Worm (Caenorhabditis elegans): ENCODE measurements around the gene K09E9.7.

The K09E9.7 gene

DNA sequence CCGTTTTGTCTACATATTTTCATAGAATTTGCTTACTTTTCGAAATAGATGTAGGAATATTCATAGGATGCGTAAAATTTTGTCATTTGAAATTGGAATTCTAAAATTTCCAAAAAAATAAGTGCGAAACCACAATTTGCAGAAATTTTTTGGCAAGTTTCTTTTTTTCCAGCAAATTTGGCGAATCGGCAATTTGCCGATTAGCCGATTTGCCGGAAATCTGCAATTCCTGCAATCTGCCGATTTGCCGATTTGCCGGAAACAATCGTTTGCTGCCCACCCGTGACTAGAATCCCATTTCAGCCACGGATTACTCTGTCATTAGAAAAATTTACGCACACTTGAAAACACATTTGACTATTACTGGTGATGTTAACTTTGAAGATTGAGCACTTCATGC, 36.5 kb upstream of the K09E9.7 start:
- 0 out of 2 replicates have a peak, but pooled peaks have one; percentile 5 for TF ChIP-seq php-3 (GFP tag; IDR thresholded peaks at IDR 0.05)
- TF ChIP-seq egl-43 (GFP tag; IDR thresholded peaks at IDR 0.05), result peak; percentile 66
- TF ChIP-seq dmd-6 (GFP tag; IDR thresholded peaks at IDR 0.05), result no peak; the same call in 1 of the 2 replicates
- TF ChIP-seq unc-130 (GFP tag; optimal IDR thresholded peaks at IDR 0.05), result no peak
- TF ChIP-seq lim-7 (GFP tag; IDR thresholded peaks at IDR 0.05), result 0 out of 2 replicates have a peak, but pooled peaks have one; percentile 20
- TF ChIP-seq ceh-20 (GFP tag; IDR thresholded peaks at IDR 0.05), result no peak
- no peak for TF ChIP-seq zfp-3 (GFP tag; conservative IDR thresholded peaks at IDR 0.05)
- no peak for TF ChIP-seq daf-8 (GFP tag; IDR thresholded peaks at IDR 0.05)
- no peak for TF ChIP-seq spr-3 (GFP tag; optimal IDR thresholded peaks at IDR 0.05)
- TF ChIP-seq F26F4.8 (GFP tag; conservative IDR thresholded peaks at IDR 0.05), result no peak
- peak; percentile 68; the same call in 1 of the 2 replicates for TF ChIP-seq T26A8.4 (GFP tag; IDR thresholded peaks at IDR 0.05)
- TF ChIP-seq mes-2 (tag; optimal IDR thresholded peaks at IDR 0.05; ENCODE audit: poor library complexity, severe bottlenecking), result peak; percentile 24
- no peak for TF ChIP-seq dmd-8 (GFP tag; IDR thresholded peaks at IDR 0.05)
- peak; percentile 74 for TF ChIP-seq aha-1 (tag)

DNA sequence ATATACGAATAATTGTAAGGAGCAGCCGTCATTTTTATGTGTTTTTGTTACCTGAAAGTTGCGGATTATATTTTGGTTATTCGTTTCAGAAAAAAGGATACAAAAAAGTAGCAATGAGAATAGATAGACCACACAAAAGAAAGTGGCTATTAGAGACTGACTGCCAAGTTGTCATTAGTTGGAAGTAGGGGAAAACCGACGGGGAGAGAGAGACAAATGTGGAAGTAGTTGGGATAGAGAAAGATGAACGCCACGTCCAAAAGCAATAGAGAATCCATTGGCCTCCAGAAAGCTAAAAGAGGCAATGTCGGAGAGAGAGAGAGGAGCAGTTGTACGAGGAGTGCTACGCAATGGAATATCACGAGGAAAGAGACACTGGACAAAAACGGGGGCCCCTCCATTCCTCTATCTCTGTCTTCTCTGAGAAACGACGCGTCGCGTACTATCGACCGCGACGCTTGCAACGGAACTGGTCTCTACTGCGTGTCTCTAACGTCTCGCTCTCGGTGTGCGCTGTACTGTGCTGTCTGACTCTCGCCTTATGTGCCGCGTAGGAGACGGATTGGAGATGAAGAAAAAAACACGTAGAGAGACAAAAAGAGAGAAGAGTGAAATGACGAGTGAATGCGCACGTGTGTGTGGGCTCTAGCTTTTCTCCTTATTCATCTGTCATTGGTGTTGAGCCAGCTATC, 34.0 kb upstream of the K09E9.7 start, which contains the start of gene rab-14:
rab-14 (minus strand) TSS at position 51 of the 692 bp plus-strand sequence.
- peak; percentile 61 for TF ChIP-seq nhr-6 (tag; optimal IDR thresholded peaks at IDR 0.05)
- no peak for TF ChIP-seq ceh-82 (tag; optimal IDR thresholded peaks at IDR 0.05)
- TF ChIP-seq tra-1 (GFP tag; IDR thresholded peaks at IDR 0.05), result no peak
- TF ChIP-seq F10B5.3 (tag; optimal IDR thresholded peaks at IDR 0.05), result no peak
- peak; percentile 57; the same call in 1 of the 2 replicates for TF ChIP-seq ceh-20 (GFP tag; IDR thresholded peaks at IDR 0.05)
- TF ChIP-seq daf-19 (GFP tag; conservative IDR thresholded peaks at IDR 0.05), result no peak
- 0 out of 2 replicates have a peak, but pooled peaks have one; percentile 26 for TF ChIP-seq dmd-8 (GFP tag; IDR thresholded peaks at IDR 0.05)
- TF ChIP-seq cey-2 (tag; optimal IDR thresholded peaks at IDR 0.05; ENCODE audit: borderline replicate concordance, insufficient read depth), result no peak
- no peak for TF ChIP-seq ztf-11 (tag; optimal IDR thresholded peaks at IDR 0.05)
- TF ChIP-seq nhr-42 (GFP tag; IDR thresholded peaks at IDR 0.05), result peak; percentile 58; the same call in 1 of the 2 replicates
- peak; percentile 48; the same call in 1 of the 2 replicates for TF ChIP-seq pha-4 (GFP tag; IDR thresholded peaks at IDR 0.05)
- TF ChIP-seq pha-4 (tag; optimal IDR thresholded peaks at IDR 0.05), result no peak
- TF ChIP-seq daf-12 (tag; optimal IDR thresholded peaks at IDR 0.05), result no peak
- TF ChIP-seq ceh-44 (GFP tag; IDR thresholded peaks at IDR 0.05), result 0 out of 2 replicates have a peak, but pooled peaks have one; percentile 4
- peak; percentile 77 for TF ChIP-seq mxl-3 (GFP tag; optimal IDR thresholded peaks at IDR 0.05)
- peak; percentile 47 for TF ChIP-seq ceh-28 (tag; optimal IDR thresholded peaks at IDR 0.05)
- TF ChIP-seq hlh-30 (tag; optimal IDR thresholded peaks at IDR 0.05; ENCODE audit: insufficient read depth), result peak; percentile 87
- TF ChIP-seq mdl-1 (tag; optimal IDR thresholded peaks at IDR 0.05), result peak; percentile 59 to 93
- TF ChIP-seq arid-1 (GFP tag; conservative IDR thresholded peaks at IDR 0.05), result peak; percentile 57
- no peak for TF ChIP-seq nhr-48 (tag; optimal IDR thresholded peaks at IDR 0.05)
- TF ChIP-seq lir-3 (tag; optimal IDR thresholded peaks at IDR 0.05), result no peak
- peak; percentile 24 for TF ChIP-seq nhr-28 (tag; optimal IDR thresholded peaks at IDR 0.05)
- peak; percentile 87 for TF ChIP-seq hmg-1.1 (GFP tag; IDR thresholded peaks at IDR 0.05)
- TF ChIP-seq F37D6.2 (tag; optimal IDR thresholded peaks at IDR 0.05), result peak; percentile 61
- no peak for TF ChIP-seq spr-1 (tag; optimal IDR thresholded peaks at IDR 0.05)
- peak; percentile 86 for TF ChIP-seq egl-43 (GFP tag; IDR thresholded peaks at IDR 0.05)
- TF ChIP-seq madf-9 (GFP tag; conservative IDR thresholded peaks at IDR 0.05), result peak; percentile 78
- TF ChIP-seq nhr-25 (tag; optimal IDR thresholded peaks at IDR 0.05; ENCODE audit: borderline replicate concordance, insufficient read depth), result peak; percentile 22
- 0 out of 2 replicates have a peak, but pooled peaks have one; percentile 29 for TF ChIP-seq T26A8.4 (GFP tag; IDR thresholded peaks at IDR 0.05)
- no peak for TF ChIP-seq pqm-1 (tag; optimal IDR thresholded peaks at IDR 0.05)
- peak; percentile 56 for TF ChIP-seq set-16 (GFP tag; IDR thresholded peaks at IDR 0.05)
- no peak for TF ChIP-seq ceh-62 (tag; optimal IDR thresholded peaks at IDR 0.05)
- TF ChIP-seq php-3 (GFP tag; IDR thresholded peaks at IDR 0.05), result no peak
- peak; percentile 49 for TF ChIP-seq dve-1 (tag; optimal IDR thresholded peaks at IDR 0.05; ENCODE audit: insufficient read depth)
- no peak for TF ChIP-seq sdz-12 (GFP tag; optimal IDR thresholded peaks at IDR 0.05)
- TF ChIP-seq lin-38 (GFP tag; IDR thresholded peaks at IDR 0.05), result peak; percentile 52
- TF ChIP-seq vab-7 (GFP tag; IDR thresholded peaks at IDR 0.05), result 0 out of 2 replicates have a peak, but pooled peaks have one; percentile 30

Measured in whole organism, L4 larva.